Worm (Caenorhabditis elegans) whole organism, mixed stage, embryonic: ENCODE data around the gene srbc-51.

Source experiments
- bed-3 ChIP-seq: fragments of 200-800 bp; sonication (Bioruptor generic); optimal IDR thresholded peaks from 3 replicates; lab custom pipeline; 2018; ENCODE audit warnings: mild to moderate bottlenecking, missing genetic modification characterization, moderate library complexity, missing compliant biosample characterization
- elt-3 ChIP-seq: fragments of 150-350 bp; optimal IDR thresholded peaks from 2 replicates; lab custom pipeline; 2014; ENCODE audit warnings: missing biosample characterization, missing genetic modification characterization
- lsy-2 ChIP-seq: fragments of 150-350 bp; optimal IDR thresholded peaks from 2 replicates; lab custom pipeline; 2014; ENCODE audit warnings: missing biosample characterization, missing genetic modification characterization
- mep-1 ChIP-seq: fragments of 150-350 bp; optimal IDR thresholded peaks from 2 replicates; lab custom pipeline; 2017; ENCODE audit warnings: missing biosample characterization, missing genetic modification reagents, missing genetic modification characterization, inconsistent platforms
- nhr-237 ChIP-seq: fragments of 150-350 bp; optimal IDR thresholded peaks from 2 replicates; lab custom pipeline; 2014; ENCODE audit warnings: missing biosample characterization, missing genetic modification characterization
- snpc-4 ChIP-seq: fragments of 150-350 bp; optimal IDR thresholded peaks from 2 replicates; lab custom pipeline; 2014; ENCODE audit warnings: missing biosample characterization, missing genetic modification characterization
- unc-39 ChIP-seq: fragments of 150-350 bp; optimal IDR thresholded peaks from 2 replicates; lab custom pipeline; 2014; ENCODE audit warnings: missing biosample characterization, missing genetic modification characterization
- unc-62 ChIP-seq: fragments of 150-350 bp; optimal IDR thresholded peaks from 2 replicates; lab custom pipeline; 2014; ENCODE audit warnings: missing biosample characterization, missing genetic modification reagents, missing genetic modification characterization
- ztf-11 ChIP-seq: fragments of 150-350 bp; optimal IDR thresholded peaks from 2 replicates; lab custom pipeline; 2014; ENCODE audit warnings: missing biosample characterization, missing genetic modification characterization

ce11 chrV:15792409-15792808, 33.8 kb upstream of the srbc-51 start, which contains the start of gene T26E4.4:
- no peak for TF ChIP-seq mep-1 (tag; lab: Kevin White, UChicago)
- no peak for TF ChIP-seq ztf-11
- no peak for TF ChIP-seq snpc-4
- no peak for TF ChIP-seq lsy-2 (tag; lab: Kevin White, UChicago)
- no peak for TF ChIP-seq unc-62 (GFP tag; lab: Kevin White, UChicago)
- no peak for TF ChIP-seq nhr-237
- no peak for TF ChIP-seq elt-3 (tag; lab: Kevin White, UChicago)
- TF ChIP-seq unc-39 (tag; lab: Kevin White, UChicago): no peak
- no peak for TF ChIP-seq bed-3
